Worm (Caenorhabditis elegans) whole organism, mixed stage, embryonic: ENCODE measurements around the gene R05G9.1.

Experiments
- bed-3 ChIP-seq: fragments of 200-800 bp; sonication (Bioruptor generic); optimal IDR thresholded peaks from 3 replicates; lab custom pipeline; 2018; ENCODE audit warnings: mild to moderate bottlenecking, missing genetic modification characterization, moderate library complexity, missing compliant biosample characterization
- lin-13 ChIP-seq: fragments of 150-350 bp; optimal IDR thresholded peaks from 2 replicates; lab custom pipeline; 2014; ENCODE audit warnings: missing biosample characterization, missing genetic modification characterization
- lin-32 ChIP-seq: fragments of 200-800 bp; sonication (Bioruptor generic); optimal IDR thresholded peaks from 2 replicates; lab custom pipeline; 2018; ENCODE audit warnings: mild to moderate bottlenecking, missing genetic modification characterization, missing compliant biosample characterization
- lsy-2 ChIP-seq: fragments of 150-350 bp; optimal IDR thresholded peaks from 2 replicates; lab custom pipeline; 2014; ENCODE audit warnings: missing biosample characterization, missing genetic modification characterization
- nhr-76 ChIP-seq: sonication (generic microtip); optimal IDR thresholded peaks from 2 replicates; lab custom pipeline; 2017; ENCODE audit warnings: missing biosample characterization, missing genetic modification characterization
- sptf-1 ChIP-seq: sonication (generic microtip); optimal IDR thresholded peaks from 2 replicates; lab custom pipeline; 2017; ENCODE audit warnings: mild to moderate bottlenecking, missing genetic modification characterization, moderate library complexity, missing compliant biosample characterization
- unc-62 ChIP-seq: fragments of 150-350 bp; optimal IDR thresholded peaks from 2 replicates; lab custom pipeline; 2014; ENCODE audit warnings: missing biosample characterization, missing genetic modification reagents, missing genetic modification characterization

ce11 chrII:6491817-6492452, 11.0 kb upstream of the R05G9.1 start, which contains the start of the genes T28D9.11 and T28D9.1:
- TF ChIP-seq bed-3 (GFP tag; lab: Kevin White, UChicago), result no peak
- no peak for TF ChIP-seq nhr-76 (tag; lab: Kevin White, UChicago)
- TF ChIP-seq sptf-1 (tag; lab: Kevin White, UChicago), result peak; percentile 64
- no peak for TF ChIP-seq lin-13
- TF ChIP-seq unc-62, result no peak
- TF ChIP-seq lsy-2 (tag; lab: Kevin White, UChicago), result no peak
- peak; percentile 31 for TF ChIP-seq lin-32 (GFP tag; lab: Kevin White, UChicago)
